Fruit fly (Drosophila melanogaster) whole organism, wandering third instar larva: ENCODE data around the gene me31B.

ENCODE experiments used
- Abd-B ChIP-seq: fragments of >200 bp; optimal IDR thresholded peaks from 2 replicates; lab custom pipeline; 2017; ENCODE audit warnings: missing biosample characterization, missing genetic modification characterization
- CG32264 ChIP-seq: fragments of 200-800 bp; sonication (Bioruptor generic); optimal IDR thresholded peaks from 2 replicates; lab custom pipeline; 2016; ENCODE audit warnings: missing biosample characterization, missing genetic modification characterization
- CG9705 ChIP-seq: fragments of 200-800 bp; sonication (Bioruptor generic); optimal IDR thresholded peaks from 2 replicates; lab custom pipeline; 2018; ENCODE audit warnings: missing biosample characterization, mild to moderate bottlenecking, missing genetic modification characterization
- CrebA ChIP-seq: fragments of 200-800 bp; sonication (Bioruptor generic); optimal IDR thresholded peaks from 2 replicates; lab custom pipeline; 2016; ENCODE audit warnings: missing biosample characterization, mild to moderate bottlenecking, missing genetic modification characterization, borderline replicate concordance
- Dfd ChIP-seq: fragments of >200 bp; optimal IDR thresholded peaks from 2 replicates; lab custom pipeline; 2017; ENCODE audit warnings: missing biosample characterization, missing genetic modification characterization
- Dif ChIP-seq: fragments of 200-275, 200-300 bp; sonication (Bioruptor generic); optimal IDR thresholded peaks from 2 replicates; lab custom pipeline; 2018; ENCODE audit warnings: missing biosample characterization, missing genetic modification characterization; ENCODE audit not compliant: partially characterized antibody
- GATAd ChIP-seq: sonication (Bioruptor generic); optimal IDR thresholded peaks from 2 replicates; lab custom pipeline; 2016; ENCODE audit warnings: missing biosample characterization, missing genetic modification characterization
- HLH106 ChIP-seq: fragments of 200-800 bp; optimal IDR thresholded peaks from 3 replicates; lab custom pipeline; 2019; ENCODE audit warnings: missing biosample characterization, mild to moderate bottlenecking, missing genetic modification characterization, moderate library complexity
- Hnf4 ChIP-seq: fragments of 200-800 bp; sonication (Bioruptor generic); optimal IDR thresholded peaks from 2 replicates; lab custom pipeline; 2016; ENCODE audit warnings: missing biosample characterization, mild to moderate bottlenecking, missing genetic modification characterization
- Hr78 ChIP-seq: fragments of >200 bp; optimal IDR thresholded peaks from 2 replicates; lab custom pipeline; 2017; ENCODE audit warnings: missing biosample characterization, missing genetic modification characterization
- Hr83 ChIP-seq: fragments of 200-300 bp; sonication (Bioruptor generic); optimal IDR thresholded peaks from 2 replicates; lab custom pipeline; 2016; ENCODE audit warnings: missing biosample characterization, mild to moderate bottlenecking, missing genetic modification characterization, moderate library complexity; ENCODE audit not compliant: poor library complexity, severe bottlenecking
- Jra ChIP-seq: sonication (Bioruptor generic); optimal IDR thresholded peaks from 2 replicates; lab custom pipeline; 2016; ENCODE audit warnings: missing biosample characterization, missing genetic modification characterization
- Mio ChIP-seq: sonication (Bioruptor generic); optimal IDR thresholded peaks from 2 replicates; lab custom pipeline; 2016; ENCODE audit warnings: missing biosample characterization, missing genetic modification characterization
- Myc ChIP-seq: fragments of >200 bp; optimal IDR thresholded peaks from 2 replicates; lab custom pipeline; 2017
- N ChIP-seq: fragments of >200 bp; optimal IDR thresholded peaks from 2 replicates; lab custom pipeline; 2018; ENCODE audit warnings: missing biosample characterization, missing external identifiers, missing genetic modification characterization
- OdsH ChIP-seq: fragments of 200-800 bp; sonication (Bioruptor generic); optimal IDR thresholded peaks from 2 replicates; lab custom pipeline; 2016; ENCODE audit warnings: missing biosample characterization, mild to moderate bottlenecking, missing genetic modification characterization
- Rel ChIP-seq, 2 experiments: fragments of 200-800 bp; sonication (Bioruptor generic) in 1 of 2; optimal IDR thresholded peaks; 2 replicates in 1 of 2; 3 replicates in 1 of 2; lab custom pipeline; 2016 to 2019; ENCODE audit warnings: mild to moderate bottlenecking in 2 of 2, missing biosample characterization in 2 of 2, missing genetic modification characterization in 2 of 2, moderate library complexity in 1 of 2
- Sp1 ChIP-seq: fragments of 200-800 bp; sonication (Bioruptor generic); optimal IDR thresholded peaks from 3 replicates; lab custom pipeline; 2019; ENCODE audit warnings: missing biosample characterization, mild to moderate bottlenecking, missing genetic modification characterization, moderate library complexity
- Vsx2 ChIP-seq: fragments of 200-300, 225-300 bp; sonication (Bioruptor generic); optimal IDR thresholded peaks from 2 replicates; lab custom pipeline; 2018; ENCODE audit warnings: missing biosample characterization, missing genetic modification characterization; ENCODE audit not compliant: partially characterized antibody
- br ChIP-seq: fragments of 200-800 bp; sonication (Bioruptor generic); optimal IDR thresholded peaks from 2 replicates; lab custom pipeline; 2016; ENCODE audit warnings: missing biosample characterization, missing genetic modification characterization
- brk ChIP-seq: fragments of 200-800 bp; sonication (Bioruptor generic); optimal IDR thresholded peaks from 2 replicates; lab custom pipeline; 2016; ENCODE audit warnings: missing biosample characterization, mild to moderate bottlenecking, missing genetic modification characterization
- dl ChIP-seq, 2 experiments: fragments of 175-275, 200-275 bp in 1 of 2; fragments of 200-275 bp in 1 of 2; sonication (Bioruptor generic); optimal IDR thresholded peaks; lab custom pipeline; 2018; ENCODE audit warnings: mild to moderate bottlenecking in 2 of 2, missing biosample characterization in 2 of 2, missing genetic modification characterization in 2 of 2, moderate library complexity in 2 of 2; ENCODE audit not compliant: partially characterized antibody in 2 of 2, insufficient read depth in 1 of 2
- dmrt93B ChIP-seq: fragments of 200-800 bp; sonication (Bioruptor generic); optimal IDR thresholded peaks from 2 replicates; lab custom pipeline; 2018; ENCODE audit warnings: missing biosample characterization, mild to moderate bottlenecking, missing genetic modification characterization
- dsf ChIP-seq: sonication (Bioruptor generic); optimal IDR thresholded peaks from 2 replicates; lab custom pipeline; 2016; ENCODE audit warnings: missing biosample characterization, missing genetic modification characterization, borderline replicate concordance
- ey ChIP-seq: fragments of 200-800 bp; sonication (Bioruptor generic); optimal IDR thresholded peaks from 2 replicates; lab custom pipeline; 2016; ENCODE audit warnings: missing biosample characterization, missing genetic modification characterization
- foxo ChIP-seq, 2 experiments: fragments of 200-800 bp; sonication (Bioruptor generic); optimal IDR thresholded peaks; 2 replicates in 1 of 2; 3 replicates in 1 of 2; lab custom pipeline; 2016 to 2017; ENCODE audit warnings: missing biosample characterization in 2 of 2, missing genetic modification characterization in 2 of 2
- fru ChIP-seq: fragments of 200-800 bp; sonication (Bioruptor generic); optimal IDR thresholded peaks from 3 replicates; lab custom pipeline; 2016; ENCODE audit warnings: missing biosample characterization, mild to moderate bottlenecking, missing genetic modification characterization
- h ChIP-seq: fragments of 200-800 bp; sonication (Bioruptor generic); optimal IDR thresholded peaks from 3 replicates; lab custom pipeline; 2016; ENCODE audit warnings: missing biosample characterization, mild to moderate bottlenecking, missing genetic modification characterization
- jim ChIP-seq: fragments of 175-275, 200-325 bp; sonication (Bioruptor generic); optimal IDR thresholded peaks from 2 replicates; lab custom pipeline; 2016; ENCODE audit warnings: missing biosample characterization, mild to moderate bottlenecking, missing genetic modification characterization
- lola ChIP-seq: fragments of >200 bp; optimal IDR thresholded peaks from 2 replicates; lab custom pipeline; 2017; ENCODE audit warnings: missing biosample characterization, missing genetic modification characterization
- pan ChIP-seq: fragments of >200 bp; optimal IDR thresholded peaks from 2 replicates; lab custom pipeline; 2017
- psq ChIP-seq: fragments of 200-800 bp; sonication (Bioruptor generic); optimal IDR thresholded peaks from 3 replicates; lab custom pipeline; 2017; ENCODE audit warnings: missing biosample characterization, mild to moderate bottlenecking, missing genetic modification characterization, moderate library complexity
- rgr ChIP-seq: fragments of 200-800 bp; sonication (Bioruptor generic); optimal IDR thresholded peaks from 3 replicates; lab custom pipeline; 2016; ENCODE audit warnings: missing biosample characterization, mild to moderate bottlenecking, missing genetic modification characterization
- sage ChIP-seq: fragments of 200-800 bp; sonication (Bioruptor generic); optimal IDR thresholded peaks from 2 replicates; lab custom pipeline; 2016; ENCODE audit warnings: missing biosample characterization, mild to moderate bottlenecking, missing genetic modification characterization
- sv ChIP-seq: fragments of 200-800 bp; sonication (Bioruptor generic); optimal IDR thresholded peaks from 3 replicates; lab custom pipeline; 2016; ENCODE audit warnings: missing biosample characterization, missing genetic modification characterization
- tai ChIP-seq: sonication (Bioruptor generic); optimal IDR thresholded peaks from 2 replicates; lab custom pipeline; 2016; ENCODE audit warnings: missing biosample characterization, missing genetic modification characterization
- usp ChIP-seq: fragments of >200 bp; optimal IDR thresholded peaks from 2 replicates; lab custom pipeline; 2017; ENCODE audit warnings: missing biosample characterization, missing genetic modification characterization
- woc ChIP-seq: sonication (Bioruptor generic); optimal IDR thresholded peaks from 2 replicates; lab custom pipeline; 2016; ENCODE audit warnings: missing biosample characterization, mild to moderate bottlenecking, missing genetic modification characterization

Gene me31B

DNA sequence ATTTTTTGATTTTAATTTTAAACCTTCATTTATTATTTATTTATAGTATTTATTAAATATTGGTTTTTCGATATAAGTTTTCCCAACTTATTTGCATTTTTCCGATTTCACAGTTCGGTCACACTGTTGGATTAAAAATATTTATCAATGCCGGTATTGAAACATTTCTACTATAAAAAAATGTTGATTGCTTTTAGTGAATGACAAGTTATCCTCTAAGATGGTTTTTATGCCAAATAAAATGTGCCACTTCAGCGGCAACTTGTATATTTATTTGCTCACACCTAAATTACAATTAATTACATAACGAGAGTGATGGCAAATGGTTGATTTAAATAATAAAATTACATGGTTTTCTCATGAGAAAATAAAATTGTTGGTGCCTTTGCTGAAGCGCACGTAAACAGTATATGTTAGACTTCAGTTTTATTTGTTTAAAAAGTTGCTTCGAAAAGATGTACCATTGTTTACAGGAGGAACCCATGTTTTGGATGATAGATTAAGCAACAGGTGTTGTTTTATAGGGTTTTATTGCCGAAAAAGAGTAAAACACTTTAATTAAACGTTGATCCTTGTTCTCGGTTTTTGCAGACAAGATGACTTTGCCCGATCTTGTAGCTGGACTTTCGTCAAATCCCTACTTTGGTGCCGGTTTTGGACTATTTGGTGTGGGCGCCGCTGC lies 16.4 kb upstream of the me31B start, which contains the start of gene Bcs1:
TSS of gene Bcs1 (plus strand) at position 108 of the 682 bp plus-strand sequence.
- no peak for TF ChIP-seq h (GFP tag; lab: Kevin White, UChicago)
- TF ChIP-seq fru (GFP tag; lab: Kevin White, UChicago) = no peak
- no peak for TF ChIP-seq N (GFP tag; lab: Kevin White, UChicago)
- peak; percentile 58 for TF ChIP-seq tai
- TF ChIP-seq Rel (GFP tag; optimal IDR thresholded peaks at IDR 0.05; lab: Kevin White, UChicago) = no peak
- peak; percentile 7 for TF ChIP-seq Rel (tag; optimal IDR thresholded peaks at IDR 0.05; lab: Kevin White, UChicago)
- no peak for TF ChIP-seq Abd-B (GFP tag; lab: Kevin White, UChicago)
- TF ChIP-seq sv (GFP tag; lab: Kevin White, UChicago) = no peak
- TF ChIP-seq brk (GFP tag; lab: Kevin White, UChicago) = peak; percentile 60
- no peak for TF ChIP-seq woc (GFP tag; lab: Kevin White, UChicago)
- no peak for TF ChIP-seq Hnf4 (GFP tag; lab: Kevin White, UChicago)
- no peak for TF ChIP-seq br
- TF ChIP-seq usp = no peak

- TF ChIP-seq brk (GFP tag; lab: Kevin White, UChicago) (no peak), dsf (GFP tag; lab: Kevin White, UChicago) (no peak), Rel (GFP tag; optimal IDR thresholded peaks at IDR 0.05; lab: Kevin White, UChicago) (peak; percentile 9), Rel (tag; optimal IDR thresholded peaks at IDR 0.05; lab: Kevin White, UChicago) (no peak), dl (GFP tag; optimal IDR thresholded peaks at IDR 0.05; lab: Kevin White, UChicago; ENCODE audit: insufficient read depth in 1 of 2, partially characterized antibody in 2 of 2) (no peak)
These were observed 12.9 kb upstream of the me31B start for dm6 chr2L:10226213-10226723.

- TF ChIP-seq Sp1 (GFP tag; lab: Kevin White, UChicago) = peak; percentile 11
- no peak for TF ChIP-seq Vsx2 (GFP tag; lab: Kevin White, UChicago)
- TF ChIP-seq dsf (GFP tag; lab: Kevin White, UChicago) = no peak
- no peak for TF ChIP-seq br
- TF ChIP-seq Dif (GFP tag; lab: Kevin White, UChicago) = no peak
- no peak for TF ChIP-seq pan
- no peak for TF ChIP-seq sv (GFP tag; lab: Kevin White, UChicago)
- TF ChIP-seq Hr83 (GFP tag; lab: Kevin White, UChicago) = no peak
- peak; percentile 15 for TF ChIP-seq rgr (GFP tag; lab: Kevin White, UChicago)
- no peak for TF ChIP-seq Rel (GFP tag; optimal IDR thresholded peaks at IDR 0.05; lab: Kevin White, UChicago)
- TF ChIP-seq Rel (tag; optimal IDR thresholded peaks at IDR 0.05; lab: Kevin White, UChicago) = peak; percentile 41
- TF ChIP-seq dmrt93B (GFP tag; lab: Kevin White, UChicago) = no peak
- no peak for TF ChIP-seq CrebA (GFP tag; lab: Kevin White, UChicago)
- no peak for TF ChIP-seq Mio (GFP tag; lab: Kevin White, UChicago)
- TF ChIP-seq CG9705 (GFP tag; lab: Kevin White, UChicago) = no peak
- TF ChIP-seq OdsH = no peak
- TF ChIP-seq Abd-B (GFP tag; lab: Kevin White, UChicago) = no peak
- TF ChIP-seq lola (GFP tag; lab: Kevin White, UChicago) = no peak
- no peak for TF ChIP-seq dl (GFP tag; optimal IDR thresholded peaks at IDR 0.05; lab: Kevin White, UChicago; ENCODE audit: insufficient read depth in 1 of 2, partially characterized antibody in 2 of 2)
- TF ChIP-seq tai = no peak
- no peak for TF ChIP-seq brk (GFP tag; lab: Kevin White, UChicago)
- no peak for TF ChIP-seq HLH106
- TF ChIP-seq ey (GFP tag; lab: Kevin White, UChicago) = no peak
- peak; percentile 80 for TF ChIP-seq woc (GFP tag; lab: Kevin White, UChicago)
- TF ChIP-seq CG32264 (GFP tag; lab: Kevin White, UChicago) = no peak
- no peak for TF ChIP-seq h (GFP tag; lab: Kevin White, UChicago)
- no peak for TF ChIP-seq GATAd
- TF ChIP-seq jim (GFP tag; lab: Kevin White, UChicago) = no peak
- no peak for TF ChIP-seq usp
- TF ChIP-seq Dfd (GFP tag; lab: Kevin White, UChicago) = no peak
- TF ChIP-seq sage (GFP tag; lab: Kevin White, UChicago) = peak; percentile 26
- no peak for TF ChIP-seq Hr78 (GFP tag; lab: Kevin White, UChicago)
- TF ChIP-seq psq (GFP tag; lab: Kevin White, UChicago) = no peak
- TF ChIP-seq fru (GFP tag; lab: Kevin White, UChicago) = no peak
- TF ChIP-seq Jra (GFP tag; lab: Kevin White, UChicago) = no peak
- TF ChIP-seq N (GFP tag; lab: Kevin White, UChicago) = no peak
- peak; percentile 82 for TF ChIP-seq Myc (lab: Kevin White, UChicago)
- TF ChIP-seq foxo (GFP tag; optimal IDR thresholded peaks at IDR 0.05; lab: Kevin White, UChicago) = no peak
- TF ChIP-seq Hnf4 (GFP tag; lab: Kevin White, UChicago) = peak; percentile 22
- TF ChIP-seq, all 38 proteins: peak for 7
These were observed 12.3 kb upstream of the me31B start, which contains the start of gene CG5708 for dm6 chr2L:10226724-10227407. TSS of gene CG5708 (minus strand) at chr2L:10226808.
